Worm (Caenorhabditis elegans) whole organism, mixed stage, embryonic: Measurements from ENCODE around the gene Y17G7B.23.

Source experiments
- M03D4.4 ChIP-seq: sonication (generic microtip); optimal IDR thresholded peaks from 2 replicates; lab custom pipeline; 2017; ENCODE audit warnings: mild to moderate bottlenecking, missing genetic modification characterization, missing compliant biosample characterization
- bed-3 ChIP-seq: fragments of 200-800 bp; sonication (Bioruptor generic); optimal IDR thresholded peaks from 3 replicates; lab custom pipeline; 2018; ENCODE audit warnings: mild to moderate bottlenecking, missing genetic modification characterization, moderate library complexity, missing compliant biosample characterization
- blmp-1 ChIP-seq: fragments of 150-350 bp; optimal IDR thresholded peaks from 2 replicates; lab custom pipeline; 2014; ENCODE audit warnings: missing biosample characterization, missing genetic modification characterization
- ceh-39 ChIP-seq: fragments of 150-350 bp; optimal IDR thresholded peaks from 2 replicates; lab custom pipeline; 2014; ENCODE audit warnings: missing biosample characterization, missing genetic modification characterization
- ceh-43 ChIP-seq: fragments of 200-800 bp; sonication (Bioruptor generic); optimal IDR thresholded peaks from 2 replicates; lab custom pipeline; 2018; ENCODE audit warnings: mild to moderate bottlenecking, missing genetic modification characterization, moderate library complexity, missing compliant biosample characterization
- ceh-83 ChIP-seq: fragments of 200-800 bp; sonication (Bioruptor generic); optimal IDR thresholded peaks from 2 replicates; lab custom pipeline; 2018; ENCODE audit warnings: mild to moderate bottlenecking, missing genetic modification characterization, missing compliant biosample characterization
- ces-1 ChIP-seq: fragments of 150-350 bp; optimal IDR thresholded peaks from 2 replicates; lab custom pipeline; 2014; ENCODE audit warnings: missing biosample characterization, missing genetic modification reagents, missing genetic modification characterization
- cnd-1 ChIP-seq: fragments of 200-800 bp; sonication (Bioruptor generic); optimal IDR thresholded peaks from 2 replicates; lab custom pipeline; 2018; ENCODE audit warnings: mild to moderate bottlenecking, missing genetic modification characterization, missing compliant biosample characterization
- drap-1 ChIP-seq: fragments of 200-800 bp; sonication (Bioruptor generic); optimal IDR thresholded peaks from 3 replicates; lab custom pipeline; 2018; ENCODE audit warnings: mild to moderate bottlenecking, missing genetic modification characterization, missing compliant biosample characterization
- elt-1 ChIP-seq: sonication (generic microtip); optimal IDR thresholded peaks from 2 replicates; lab custom pipeline; 2017; ENCODE audit warnings: missing genetic modification characterization, mild to moderate bottlenecking, missing compliant biosample characterization, antibody characterized with exemption, moderate library complexity, borderline replicate concordance; ENCODE audit not compliant: insufficient read depth
- elt-3 ChIP-seq: fragments of 150-350 bp; optimal IDR thresholded peaks from 2 replicates; lab custom pipeline; 2014; ENCODE audit warnings: missing biosample characterization, missing genetic modification characterization
- flh-1 ChIP-seq: fragments of 200-800 bp; sonication (Bioruptor generic); optimal IDR thresholded peaks from 2 replicates; lab custom pipeline; 2018; ENCODE audit warnings: mild to moderate bottlenecking, missing genetic modification characterization, moderate library complexity, missing compliant biosample characterization
- ham-2 ChIP-seq: fragments of 200-800 bp; sonication (Bioruptor generic); optimal IDR thresholded peaks from 2 replicates; lab custom pipeline; 2018; ENCODE audit warnings: mild to moderate bottlenecking, missing genetic modification characterization, missing compliant biosample characterization
- hlh-1 ChIP-seq: fragments of 150-350 bp; optimal IDR thresholded peaks from 2 replicates; lab custom pipeline; 2014; ENCODE audit warnings: missing biosample characterization, missing genetic modification reagents, missing genetic modification characterization
- lin-13 ChIP-seq: fragments of 150-350 bp; optimal IDR thresholded peaks from 2 replicates; lab custom pipeline; 2014; ENCODE audit warnings: missing biosample characterization, missing genetic modification characterization
- lin-32 ChIP-seq: fragments of 200-800 bp; sonication (Bioruptor generic); optimal IDR thresholded peaks from 2 replicates; lab custom pipeline; 2018; ENCODE audit warnings: mild to moderate bottlenecking, missing genetic modification characterization, missing compliant biosample characterization
- lsy-2 ChIP-seq: fragments of 150-350 bp; optimal IDR thresholded peaks from 2 replicates; lab custom pipeline; 2014; ENCODE audit warnings: missing biosample characterization, missing genetic modification characterization
- mab-5 ChIP-seq: fragments of 150-350 bp; optimal IDR thresholded peaks from 2 replicates; lab custom pipeline; 2014; ENCODE audit warnings: missing biosample characterization, missing genetic modification characterization
- mep-1 ChIP-seq: fragments of 150-350 bp; optimal IDR thresholded peaks from 2 replicates; lab custom pipeline; 2017; ENCODE audit warnings: missing biosample characterization, missing genetic modification reagents, missing genetic modification characterization, inconsistent platforms
- mls-2 ChIP-seq: sonication (generic microtip); optimal IDR thresholded peaks from 2 replicates; lab custom pipeline; 2016; ENCODE audit warnings: mild to moderate bottlenecking, missing genetic modification characterization, moderate library complexity, missing compliant biosample characterization
- nhr-12 ChIP-seq: fragments of 150-350 bp; optimal IDR thresholded peaks from 2 replicates; lab custom pipeline; 2014; ENCODE audit warnings: missing biosample characterization, missing genetic modification characterization
- nhr-2 ChIP-seq: fragments of 150-350 bp; optimal IDR thresholded peaks from 2 replicates; lab custom pipeline; 2014; ENCODE audit warnings: missing biosample characterization, missing genetic modification characterization
- nhr-237 ChIP-seq: fragments of 150-350 bp; optimal IDR thresholded peaks from 2 replicates; lab custom pipeline; 2014; ENCODE audit warnings: missing biosample characterization, missing genetic modification characterization
- nhr-28 ChIP-seq: fragments of 150-350 bp; optimal IDR thresholded peaks from 2 replicates; lab custom pipeline; 2014; ENCODE audit warnings: missing biosample characterization, missing genetic modification characterization
- nhr-76 ChIP-seq: sonication (generic microtip); optimal IDR thresholded peaks from 2 replicates; lab custom pipeline; 2017; ENCODE audit warnings: missing biosample characterization, missing genetic modification characterization
- pha-4 ChIP-seq: fragments of 150-350 bp; optimal IDR thresholded peaks from 2 replicates; lab custom pipeline; 2018; ENCODE audit warnings: missing biosample characterization, missing genetic modification reagents, missing genetic modification characterization
- sem-2 ChIP-seq: fragments of 200-800 bp; sonication (Bioruptor generic); optimal IDR thresholded peaks from 2 replicates; lab custom pipeline; 2018; ENCODE audit warnings: mild to moderate bottlenecking, missing genetic modification characterization, missing compliant biosample characterization
- snpc-4 ChIP-seq: fragments of 150-350 bp; optimal IDR thresholded peaks from 2 replicates; lab custom pipeline; 2014; ENCODE audit warnings: missing biosample characterization, missing genetic modification characterization
- sptf-1 ChIP-seq: sonication (generic microtip); optimal IDR thresholded peaks from 2 replicates; lab custom pipeline; 2017; ENCODE audit warnings: mild to moderate bottlenecking, missing genetic modification characterization, moderate library complexity, missing compliant biosample characterization
- tbx-8 ChIP-seq: fragments of 200-800 bp; sonication (Bioruptor generic); optimal IDR thresholded peaks from 2 replicates; lab custom pipeline; 2018; ENCODE audit warnings: mild to moderate bottlenecking, missing genetic modification characterization, moderate library complexity, missing compliant biosample characterization
- unc-120 ChIP-seq: sonication (generic microtip); optimal IDR thresholded peaks from 2 replicates; lab custom pipeline; 2017; ENCODE audit warnings: missing genetic modification characterization, missing compliant biosample characterization; ENCODE audit not compliant: poor library complexity, severe bottlenecking
- unc-39 ChIP-seq: fragments of 150-350 bp; optimal IDR thresholded peaks from 2 replicates; lab custom pipeline; 2014; ENCODE audit warnings: missing biosample characterization, missing genetic modification characterization
- unc-62 ChIP-seq: fragments of 150-350 bp; optimal IDR thresholded peaks from 2 replicates; lab custom pipeline; 2014; ENCODE audit warnings: missing biosample characterization, missing genetic modification reagents, missing genetic modification characterization
- zip-8 ChIP-seq: fragments of 150-350 bp; optimal IDR thresholded peaks from 2 replicates; lab custom pipeline; 2014; ENCODE audit warnings: missing biosample characterization, missing genetic modification characterization
- ztf-11 ChIP-seq: fragments of 150-350 bp; optimal IDR thresholded peaks from 2 replicates; lab custom pipeline; 2014; ENCODE audit warnings: missing biosample characterization, missing genetic modification characterization

Y17G7B.23 gene

ce11 chrII:11964847-11965246 is 34.2 kb upstream of the Y17G7B.23 start:
- TF ChIP-seq nhr-2 (tag; lab: Kevin White, UChicago), result no peak
- TF ChIP-seq hlh-1 (tag; lab: Kevin White, UChicago), result no peak
- no peak for TF ChIP-seq mab-5 (tag; lab: Kevin White, UChicago)
- no peak for TF ChIP-seq lin-13
- no peak for TF ChIP-seq ceh-39 (tag; lab: Kevin White, UChicago)
- no peak for TF ChIP-seq elt-1 (tag; lab: Kevin White, UChicago)
- TF ChIP-seq elt-3 (tag; lab: Kevin White, UChicago), result no peak
- TF ChIP-seq pha-4, result no peak
- no peak for TF ChIP-seq M03D4.4 (tag; lab: Kevin White, UChicago)
- no peak for TF ChIP-seq lin-32
- TF ChIP-seq bed-3, result no peak
- no peak for TF ChIP-seq tbx-8 (GFP tag; lab: Kevin White, UChicago)
- TF ChIP-seq mls-2, result no peak
- no peak for TF ChIP-seq zip-8 (tag; lab: Kevin White, UChicago)
- TF ChIP-seq ham-2 (GFP tag; lab: Kevin White, UChicago), result no peak
- TF ChIP-seq ces-1 (GFP tag; lab: Kevin White, UChicago), result no peak
- no peak for TF ChIP-seq unc-120 (tag; lab: Kevin White, UChicago)

DNA sequence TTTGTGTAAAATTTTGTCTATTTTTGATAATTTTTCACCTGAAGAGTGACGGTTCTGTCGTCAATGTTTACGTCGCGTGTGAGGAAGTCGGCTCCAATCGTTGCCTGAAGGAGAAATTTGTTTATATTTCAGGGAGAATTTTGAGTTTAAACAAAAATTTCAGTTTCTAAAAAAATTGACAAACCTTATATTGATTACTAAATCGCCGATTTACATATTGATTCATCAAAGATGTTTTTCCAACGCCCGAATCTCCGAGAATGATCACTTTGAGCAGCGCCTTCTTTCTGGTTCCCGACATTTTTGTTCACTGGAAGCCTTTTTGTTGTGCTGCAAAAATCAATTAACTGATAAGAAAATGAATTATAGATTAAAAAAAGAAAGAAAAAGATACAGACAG is 32.4 kb upstream of the Y17G7B.23 start, which contains the start of gene rab-7:
TSS of gene rab-7 (minus strand) at position 330 of the 400 bp plus-strand sequence.
- no peak for TF ChIP-seq pha-4
- TF ChIP-seq unc-39 (tag; lab: Kevin White, UChicago), result no peak
- no peak for TF ChIP-seq mls-2
- TF ChIP-seq nhr-76 (tag; lab: Kevin White, UChicago), result no peak
- no peak for TF ChIP-seq nhr-2 (tag; lab: Kevin White, UChicago)
- no peak for TF ChIP-seq zip-8 (tag; lab: Kevin White, UChicago)
- TF ChIP-seq unc-62 (GFP tag; lab: Kevin White, UChicago), result no peak
- no peak for TF ChIP-seq nhr-237 (tag; lab: Kevin White, UChicago)
- no peak for TF ChIP-seq mep-1 (tag; lab: Kevin White, UChicago)

DNA sequence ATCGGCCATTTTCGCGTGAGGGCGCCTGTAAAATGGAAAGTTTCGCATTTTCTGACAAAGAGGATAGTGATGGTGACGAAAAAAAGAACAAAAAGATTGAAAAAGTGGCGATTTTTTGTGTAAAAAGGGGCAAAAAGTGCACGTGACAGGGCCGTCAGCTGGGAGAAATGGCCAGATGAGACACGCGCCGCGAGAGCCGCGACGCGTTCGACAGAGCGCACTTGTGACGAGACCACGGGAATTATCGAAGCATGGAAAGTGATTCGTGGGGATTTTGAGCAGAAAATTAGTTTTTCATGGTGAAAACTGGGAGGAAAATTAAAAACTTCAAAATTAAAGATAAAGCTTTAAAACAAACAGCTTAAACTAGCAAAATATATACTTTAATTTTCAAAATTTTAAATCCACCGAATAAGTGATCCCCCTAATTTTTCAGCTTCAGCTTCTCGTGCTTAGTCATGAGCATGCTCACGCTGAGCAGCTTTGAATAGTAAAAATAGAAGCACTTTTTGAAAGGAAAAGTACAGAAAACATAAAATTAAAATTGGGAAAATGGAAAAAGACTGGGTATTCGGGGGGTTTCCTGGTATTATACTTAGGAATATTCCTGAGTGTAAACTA is 31.4 kb upstream of the Y17G7B.23 start, which contains the start of gene W03C9.5:
TSS of gene W03C9.5 (minus strand) at position 38 of the 621 bp plus-strand sequence.
- TF ChIP-seq bed-3, result peak; percentile 49
- TF ChIP-seq nhr-2 (tag; lab: Kevin White, UChicago), result no peak
- TF ChIP-seq ztf-11 (tag; lab: Kevin White, UChicago), result peak; percentile 41
- TF ChIP-seq unc-120 (tag; lab: Kevin White, UChicago), result peak; percentile 88
- peak; percentile 28 for TF ChIP-seq flh-1 (GFP tag; lab: Kevin White, UChicago)
- peak; percentile 90 for TF ChIP-seq sptf-1 (tag; lab: Kevin White, UChicago)
- TF ChIP-seq lsy-2 (tag; lab: Kevin White, UChicago), result peak; percentile 85
- TF ChIP-seq snpc-4, result no peak
- peak; percentile 61 for TF ChIP-seq sem-2 (GFP tag; lab: Kevin White, UChicago)
- TF ChIP-seq elt-1 (tag; lab: Kevin White, UChicago), result no peak
- no peak for TF ChIP-seq elt-3 (tag; lab: Kevin White, UChicago)
- TF ChIP-seq ces-1 (GFP tag; lab: Kevin White, UChicago), result peak; percentile 82
- TF ChIP-seq ceh-43 (GFP tag; lab: Kevin White, UChicago), result no peak
- no peak for TF ChIP-seq nhr-12 (tag; lab: Kevin White, UChicago)
- TF ChIP-seq cnd-1 (tag; lab: Kevin White, UChicago), result peak; percentile 88
- no peak for TF ChIP-seq nhr-28 (tag; lab: Kevin White, UChicago)
- TF ChIP-seq unc-62 (GFP tag; lab: Kevin White, UChicago), result peak; percentile 68
- peak; percentile 83 for TF ChIP-seq hlh-1 (tag; lab: Kevin White, UChicago)
- TF ChIP-seq lin-32, result peak; percentile 75
- no peak for TF ChIP-seq mab-5 (tag; lab: Kevin White, UChicago)
- TF ChIP-seq mls-2, result peak; percentile 88
- TF ChIP-seq ceh-83 (GFP tag; lab: Kevin White, UChicago), result peak; percentile 61
- TF ChIP-seq pha-4, result peak; percentile 89
- TF ChIP-seq nhr-237 (tag; lab: Kevin White, UChicago), result peak; percentile 96
- TF ChIP-seq blmp-1 (tag; lab: Kevin White, UChicago), result no peak
- peak; percentile 76 for TF ChIP-seq M03D4.4 (tag; lab: Kevin White, UChicago)
- TF ChIP-seq lin-13, result peak; percentile 96
- TF ChIP-seq drap-1 (GFP tag; lab: Kevin White, UChicago), result peak; percentile 87
- peak; percentile 57 for TF ChIP-seq tbx-8 (GFP tag; lab: Kevin White, UChicago)
- peak; percentile 55 for TF ChIP-seq ham-2 (GFP tag; lab: Kevin White, UChicago)
- TF ChIP-seq mep-1 (tag; lab: Kevin White, UChicago), result peak; percentile 86
- TF ChIP-seq ceh-39 (tag; lab: Kevin White, UChicago), result peak; percentile 77
- no peak for TF ChIP-seq unc-39 (tag; lab: Kevin White, UChicago)
- no peak for TF ChIP-seq nhr-76 (tag; lab: Kevin White, UChicago)
- no peak for TF ChIP-seq zip-8 (tag; lab: Kevin White, UChicago)
